Worm (Caenorhabditis elegans): ENCODE measurements around the gene C35B1.2.

ce11 chrIV:4068480-4068879 is 17.5 kb upstream of the C35B1.2 start, which contains the start of gene fbxb-55:
- TF ChIP-seq him-1 (tag; optimal IDR thresholded peaks at IDR 0.05) = no peak
- TF ChIP-seq dao-5 (tag; optimal IDR thresholded peaks at IDR 0.05) = no peak

Measured in whole organism, L4/young adult.